Fruit fly (Drosophila melanogaster) whole organism: ENCODE data around the gene CG13685.

ENCODE experiments used
- psq ChIP-seq: fragments of >200 bp; optimal IDR thresholded peaks from 2 replicates; lab custom pipeline; 2017
- usp ChIP-seq: fragments of >200 bp; optimal IDR thresholded peaks from 2 replicates; lab custom pipeline; 2017; ENCODE audit warnings: missing biosample characterization, missing genetic modification characterization, mixed read lengths

DNA sequence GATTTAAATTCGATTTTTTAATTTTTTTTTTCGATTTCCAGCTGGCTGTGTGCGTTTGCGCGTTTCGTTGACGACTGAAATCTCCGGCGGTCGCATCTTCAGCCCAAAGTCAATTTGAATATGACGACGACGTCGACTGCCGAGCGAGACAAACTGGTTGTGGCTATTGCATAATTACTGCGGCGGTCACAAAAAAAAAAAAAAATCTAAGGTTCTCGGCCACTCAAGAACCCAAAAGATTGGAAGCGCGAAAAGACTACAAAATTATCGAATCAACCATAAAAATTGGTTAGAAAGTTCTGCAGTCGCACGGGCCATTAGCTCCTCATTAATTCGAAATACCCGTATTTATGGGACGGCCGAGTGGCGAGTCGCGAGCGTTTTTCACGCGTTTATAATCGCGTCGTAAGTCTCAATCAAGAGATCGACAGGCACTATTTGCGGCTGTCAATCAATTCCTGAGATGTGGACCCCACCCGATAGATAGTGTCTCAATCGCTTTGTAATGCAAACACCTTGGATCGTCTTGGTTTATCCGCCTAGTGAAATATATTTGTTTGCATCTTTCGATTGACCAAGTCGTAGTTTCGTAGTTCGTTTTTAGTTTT lies 14.9 kb upstream of the CG13685 start, which contains the start of gene CG8492:
- TF ChIP-seq usp (GFP tag; lab: Kevin White, UChicago) (no peak), psq (lab: Kevin White, UChicago) (no peak)
